Fruit fly (Drosophila melanogaster) whole organism, adult: ENCODE results near the gene CSN5.

ENCODE experiments used
- CG5204 ChIP-seq: fragments of 200-800 bp; sonication (Bioruptor generic); optimal IDR thresholded peaks from 2 replicates; lab custom pipeline; 2016; ENCODE audit warnings: missing biosample characterization, missing genetic modification characterization
- Clk ChIP-seq: fragments of 200-800 bp; sonication (Bioruptor generic); optimal IDR thresholded peaks from 2 replicates; lab custom pipeline; 2017; ENCODE audit warnings: missing biosample characterization, missing genetic modification characterization
- Mnt ChIP-seq: fragments of 200-800 bp; sonication (Bioruptor generic); optimal IDR thresholded peaks from 2 replicates; lab custom pipeline; 2016; ENCODE audit warnings: missing biosample characterization, mild to moderate bottlenecking, missing genetic modification characterization
- bab1 ChIP-seq: fragments of 200-800 bp; sonication (Bioruptor generic); optimal IDR thresholded peaks from 3 replicates; lab custom pipeline; 2019; ENCODE audit warnings: missing biosample characterization, mild to moderate bottlenecking, missing genetic modification characterization, moderate library complexity
- kay ChIP-seq: fragments of 200-800 bp; sonication (Bioruptor generic); peaks from one replicate; lab custom pipeline; 2016; ENCODE audit warnings: missing biosample characterization, missing genetic modification characterization, borderline replicate concordance
- toe ChIP-seq: fragments of 200-800 bp; sonication (Bioruptor generic); optimal IDR thresholded peaks from 2 replicates; lab custom pipeline; 2016; ENCODE audit warnings: missing biosample characterization, missing genetic modification characterization

DNA sequence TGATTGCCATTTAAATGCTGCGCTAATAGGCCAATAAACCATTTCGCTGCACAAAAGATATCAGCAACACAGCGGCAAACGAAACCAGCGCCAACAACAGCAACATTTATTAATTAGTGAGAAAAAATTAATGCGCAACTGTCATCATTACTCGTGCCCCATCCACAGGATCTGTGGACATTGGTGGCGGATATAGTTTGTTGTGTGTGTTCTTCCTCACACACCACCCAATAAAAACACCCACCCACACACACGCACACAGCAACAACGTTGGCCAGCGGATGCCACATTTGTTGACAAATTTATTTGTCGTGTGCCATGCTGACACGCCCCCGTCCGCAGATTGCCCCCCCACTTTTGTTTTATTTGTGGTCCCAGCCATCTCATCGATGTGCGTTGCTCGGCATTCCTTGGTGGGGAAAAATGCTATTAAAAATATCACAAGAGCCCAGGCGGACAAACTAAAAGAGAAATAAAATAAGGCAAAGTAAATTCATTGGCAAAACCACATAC is 48.3 kb downstream of the CSN5 start:
- TF ChIP-seq Mnt, result no peak
- no peak for TF ChIP-seq CG5204 (GFP tag; lab: Kevin White, UChicago)
- TF ChIP-seq Clk, result no peak
- no peak for TF ChIP-seq bab1 (GFP tag; lab: Kevin White, UChicago)
- no peak for TF ChIP-seq kay (GFP tag; lab: Kevin White, UChicago)
- no peak for TF ChIP-seq toe
